Worm (Caenorhabditis elegans): ENCODE results near the gene Y14H12B.1.

Gene Y14H12B.1

ce11 chrII:3960276-3960675 lies 26.0 kb downstream of the Y14H12B.1 start:
- TF ChIP-seq Y79H2A.3 (GFP tag; conservative IDR thresholded peaks at IDR 0.05) (no peak), die-1 (tag; optimal IDR thresholded peaks at IDR 0.05) (no peak), ceh-27 (GFP tag; optimal IDR thresholded peaks at IDR 0.05) (peak; percentile 18), ccch-3 (GFP tag; optimal IDR thresholded peaks at IDR 0.05) (no peak), snpc-3.4 (tag; optimal IDR thresholded peaks at IDR 0.05) (no peak), lin-35 (GFP tag; optimal IDR thresholded peaks at IDR 0.05) (peak in 1 of 3 experiments; percentile 7), F49E8.2 (tag; optimal IDR thresholded peaks at IDR 0.05; ENCODE audit: insufficient read depth) (no peak)

ce11 chrII:3961256-3961655 lies 27.0 kb downstream of the Y14H12B.1 start:
- TF ChIP-seq lin-54 (GFP tag; optimal IDR thresholded peaks at IDR 0.05) (no peak), bed-2 (GFP tag; IDR thresholded peaks at IDR 0.05) (no peak), dpl-1 (GFP tag; optimal IDR thresholded peaks at IDR 0.05) (no peak), hlh-12 (tag; optimal IDR thresholded peaks at IDR 0.05) (no peak), D2030.7 (GFP tag; IDR thresholded peaks at IDR 0.05) (no peak), rcor-1 (GFP tag; IDR thresholded peaks at IDR 0.05) (no peak), ZK185.1 (tag; optimal IDR thresholded peaks at IDR 0.05; ENCODE audit: poor library complexity, severe bottlenecking) (no peak), ceh-100 (GFP tag; IDR thresholded peaks at IDR 0.05) (no peak)

ce11 chrII:3964302-3964885 lies 30.1 kb downstream of the Y14H12B.1 start:
- TF ChIP-seq egrh-3 (GFP tag; IDR thresholded peaks at IDR 0.05), result peak; percentile 85
- peak; percentile 38 for TF ChIP-seq F52B5.7 (tag; optimal IDR thresholded peaks at IDR 0.05)
- TF ChIP-seq dox-1 (GFP tag; IDR thresholded peaks at IDR 0.05), result no peak
- no peak for TF ChIP-seq cebp-2 (GFP tag; IDR thresholded peaks at IDR 0.05)
- no peak for TF ChIP-seq ceh-79 (tag; optimal IDR thresholded peaks at IDR 0.05)
- TF ChIP-seq madf-8 (GFP tag; conservative IDR thresholded peaks at IDR 0.05), result no peak
- TF ChIP-seq xnd-1 (tag; optimal IDR thresholded peaks at IDR 0.05), result no peak
- TF ChIP-seq ztf-28 (GFP tag; IDR thresholded peaks at IDR 0.05), result no peak
- TF ChIP-seq sea-2 (GFP tag; IDR thresholded peaks at IDR 0.05), result peak; percentile 11; the same call in 1 of the 2 replicates
- 0 out of 2 replicates have a peak, but pooled peaks have one; percentile 33 for TF ChIP-seq mcd-1 (GFP tag; IDR thresholded peaks at IDR 0.05)
- TF ChIP-seq sdz-38 (tag; optimal IDR thresholded peaks at IDR 0.05), result no peak
- TF ChIP-seq madf-3 (GFP tag; IDR thresholded peaks at IDR 0.05), result no peak
- TF ChIP-seq chd-7 (tag; optimal IDR thresholded peaks at IDR 0.05), result no peak
- no peak for TF ChIP-seq bed-2 (GFP tag; IDR thresholded peaks at IDR 0.05)
- no peak for TF ChIP-seq cebp-1 (GFP tag; IDR thresholded peaks at IDR 0.05)
- no peak for TF ChIP-seq cebp-1 (tag; optimal IDR thresholded peaks at IDR 0.05)
- TF ChIP-seq lin-26 (GFP tag; IDR thresholded peaks at IDR 0.05), result 0 out of 2 replicates have a peak, but pooled peaks have one; percentile 32
- no peak for TF ChIP-seq attf-3 (GFP tag; conservative IDR thresholded peaks at IDR 0.05)
- no peak for TF ChIP-seq nhr-27 (tag; optimal IDR thresholded peaks at IDR 0.05)
- TF ChIP-seq nfyb-1 (GFP tag; IDR thresholded peaks at IDR 0.05), result 0 out of 2 replicates have a peak, but pooled peaks have one; percentile 23
- no peak for TF ChIP-seq D2030.7 (GFP tag; IDR thresholded peaks at IDR 0.05)
- TF ChIP-seq zfh-2 (GFP tag; conservative IDR thresholded peaks at IDR 0.05), result peak; percentile 87
- TF ChIP-seq sptf-2 (GFP tag; optimal IDR thresholded peaks at IDR 0.05), result peak; percentile 25
- TF ChIP-seq lin-54 (GFP tag; optimal IDR thresholded peaks at IDR 0.05), result no peak

Data from whole organism, young adult.